Fruit fly (Drosophila melanogaster): ENCODE data around the gene CG4789.

Gene CG4789

DNA sequence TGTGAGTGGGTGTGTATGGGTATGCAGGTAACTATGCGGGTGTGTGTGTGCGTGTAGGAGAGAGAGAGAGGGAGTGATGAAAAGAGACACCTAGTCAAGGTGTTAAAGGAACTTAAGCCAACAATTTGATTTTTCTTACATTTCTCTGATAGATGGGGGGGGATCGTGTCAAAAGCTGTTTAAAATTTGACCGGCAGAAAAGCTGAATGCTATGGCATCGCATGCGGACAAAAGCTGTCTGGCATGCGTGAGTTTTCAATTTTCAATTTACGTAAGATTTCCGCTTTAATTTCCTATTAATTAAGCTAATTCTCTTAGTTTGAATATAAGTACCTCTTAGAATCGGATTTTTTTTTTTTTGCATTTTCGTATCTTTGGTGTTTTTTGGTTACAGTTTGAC lies 39.2 kb downstream of the CG4789 start:
- TF ChIP-seq phol (tag; optimal IDR thresholded peaks at IDR 0.05), result peak; percentile 9
- TF ChIP-seq amos (GFP tag; IDR thresholded peaks at IDR 0.05; ENCODE audit: partially characterized antibody), result peak; percentile 38; the same call in 1 of the 2 replicates
- TF ChIP-seq CG42726 (GFP tag; IDR thresholded peaks at IDR 0.05; ENCODE audit: partially characterized antibody), result peak; percentile 64; the same call in 1 of the 2 replicates
- no peak for TF ChIP-seq Camta (GFP tag; optimal IDR thresholded peaks at IDR 0.05)
- TF ChIP-seq CG1024 (GFP tag; IDR thresholded peaks at IDR 0.05), result peak; percentile 15; the same call in 1 of the 2 replicates
- peak; percentile 22 for TF ChIP-seq CG9817 (tag; optimal IDR thresholded peaks at IDR 0.05)
- peak; percentile 43 for TF ChIP-seq CG1603 (tag; optimal IDR thresholded peaks at IDR 0.05)
- no peak for TF ChIP-seq CG12236 (GFP tag; optimal IDR thresholded peaks at IDR 0.05)
- TF ChIP-seq Pdp1 (GFP tag; optimal IDR thresholded peaks at IDR 0.05), result peak in 1 of 2 experiments; percentile 90
- no peak for TF ChIP-seq Atf3 (GFP tag; optimal IDR thresholded peaks at IDR 0.05)
- TF ChIP-seq hkb (optimal IDR thresholded peaks at IDR 0.05), result no peak
- 0 out of 2 replicates have a peak, but pooled peaks have one; percentile 12 for TF ChIP-seq hkb (GFP tag; IDR thresholded peaks at IDR 0.05)
- peak; percentile 18; the same call in 1 of the 3 replicates for TF ChIP-seq CG6175 (GFP tag; IDR thresholded peaks at IDR 0.05)
- peak; percentile 52; the same call in 1 of the 3 replicates for TF ChIP-seq CG34422 (GFP tag; IDR thresholded peaks at IDR 0.05)
- TF ChIP-seq tna (GFP tag; IDR thresholded peaks at IDR 0.05; ENCODE audit: partially characterized antibody), result no peak
- peak; percentile 43 for TF ChIP-seq MBD-R2 (GFP tag; IDR thresholded peaks at IDR 0.05)
- TF ChIP-seq CG30403 (GFP tag; optimal IDR thresholded peaks at IDR 0.05), result no peak
- no peak for TF ChIP-seq Ssrp (tag; optimal IDR thresholded peaks at IDR 0.05)
- TF ChIP-seq stc (GFP tag; IDR thresholded peaks at IDR 0.05), result no peak
- TF ChIP-seq Ets65A (GFP tag), result peak; percentile 94
- TF ChIP-seq pnt (GFP tag; optimal IDR thresholded peaks at IDR 0.05), result peak; percentile 0
- TF ChIP-seq CG17612 (GFP tag; IDR thresholded peaks at IDR 0.05), result no peak
- no peak for TF ChIP-seq ewg (GFP tag; optimal IDR thresholded peaks at IDR 0.05)
- peak; percentile 30 for TF ChIP-seq CG7839 (tag; optimal IDR thresholded peaks at IDR 0.05)
- no peak for TF ChIP-seq ap (GFP tag; IDR thresholded peaks at IDR 0.05)
- no peak for TF ChIP-seq vvl (GFP tag; IDR thresholded peaks at IDR 0.05)
- TF ChIP-seq Gug (GFP tag; IDR thresholded peaks at IDR 0.05), result peak; percentile 14; the same call in 1 of the 4 replicates
- peak; percentile 56 for TF ChIP-seq CTCF (GFP tag; optimal IDR thresholded peaks at IDR 0.05)
- TF ChIP-seq CG11247 (GFP tag; IDR thresholded peaks at IDR 0.05), result peak; percentile 34; the same call in 1 of the 2 replicates
- peak; percentile 80 for TF ChIP-seq E2f2 (GFP tag; IDR thresholded peaks at IDR 0.05)
- peak; percentile 14 for TF ChIP-seq CG3163 (GFP tag; optimal IDR thresholded peaks at IDR 0.05)
- TF ChIP-seq CG8290 (GFP tag; optimal IDR thresholded peaks at IDR 0.05), result peak; percentile 23
- TF ChIP-seq CG8290 (tag; optimal IDR thresholded peaks at IDR 0.05), result peak in 1 of 2 experiments; percentile 40
- no peak for TF ChIP-seq Nf-YB (GFP tag; optimal IDR thresholded peaks at IDR 0.05)
- TF ChIP-seq Lhr (GFP tag; optimal IDR thresholded peaks at IDR 0.05), result peak; percentile 14
- TF ChIP-seq pum (GFP tag; optimal IDR thresholded peaks at IDR 0.05), result peak; percentile 3
- no peak for TF ChIP-seq CG8089 (GFP tag; optimal IDR thresholded peaks at IDR 0.05)
- TF ChIP-seq row (GFP tag; IDR thresholded peaks at IDR 0.05), result peak; percentile 42; the same call in 2 of the 3 replicates
- TF ChIP-seq knrl (GFP tag; IDR thresholded peaks at IDR 0.05; ENCODE audit: partially characterized antibody), result peak; percentile 45; the same call in 1 of the 3 replicates
- TF ChIP-seq sob (GFP tag; IDR thresholded peaks at IDR 0.05), result peak; percentile 57; the same call in 1 of the 2 replicates
- peak; percentile 84 for TF ChIP-seq Myb (GFP tag; optimal IDR thresholded peaks at IDR 0.05)
- TF ChIP-seq CG5953 (GFP tag; IDR thresholded peaks at IDR 0.05), result 0 out of 2 replicates have a peak, but pooled peaks have one; percentile 33
- peak in 1 of 2 experiments; percentile 33 for TF ChIP-seq dpn (GFP tag; optimal IDR thresholded peaks at IDR 0.05)
- peak; percentile 24 for TF ChIP-seq BEAF-32 (GFP tag; optimal IDR thresholded peaks at IDR 0.05)
- no peak for TF ChIP-seq repo (GFP tag; optimal IDR thresholded peaks at IDR 0.05)
- TF ChIP-seq CG10366 (GFP tag; IDR thresholded peaks at IDR 0.05), result peak; percentile 12; the same call in 1 of the 2 replicates
- no peak for TF ChIP-seq Neu2 (GFP tag; optimal IDR thresholded peaks at IDR 0.05; ENCODE audit: borderline replicate concordance)
- TF ChIP-seq CG7556 (GFP tag; optimal IDR thresholded peaks at IDR 0.05), result no peak
- TF ChIP-seq ttk (GFP tag; IDR thresholded peaks at IDR 0.05), result peak; percentile 14; the same call in 1 of the 2 replicates
- TF ChIP-seq maf-S (GFP tag; optimal IDR thresholded peaks at IDR 0.05), result no peak
- TF ChIP-seq CHES-1-like (GFP tag; optimal IDR thresholded peaks at IDR 0.05), result peak; percentile 0
- 0 out of 2 replicates have a peak, but pooled peaks have one; percentile 9 for TF ChIP-seq CG14441 (GFP tag; IDR thresholded peaks at IDR 0.05)

All from whole organism, embryonic.